Worm (Caenorhabditis elegans): Measurements from ENCODE around the gene C05B5.16.

DNA sequence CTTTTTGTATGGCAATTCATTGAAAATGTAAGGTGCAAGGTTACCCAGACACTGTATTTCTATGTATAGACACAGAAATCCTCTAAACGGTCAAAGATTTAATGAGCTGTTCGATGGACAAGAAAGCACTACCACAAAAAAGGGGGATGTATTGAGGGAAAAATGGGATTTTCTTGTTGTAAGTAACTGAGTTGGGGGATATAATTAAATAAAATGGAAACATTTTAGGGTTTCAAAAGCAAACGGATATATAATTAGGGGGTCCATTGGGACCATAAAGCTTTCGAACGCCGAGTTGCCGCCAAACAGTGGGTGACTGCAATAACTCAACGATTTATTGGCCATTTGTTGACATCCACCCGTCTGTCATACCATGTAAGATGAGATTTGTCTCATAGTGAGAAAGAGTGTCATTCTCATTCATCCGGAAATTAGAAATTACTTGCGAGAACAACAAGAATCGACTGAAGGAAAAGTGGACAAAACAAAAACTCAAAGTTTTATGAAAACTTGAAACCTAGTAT lies 30.1 kb upstream of the C05B5.16 start:
- TF ChIP-seq him-1 (tag; optimal IDR thresholded peaks at IDR 0.05) (no peak), dao-5 (tag; optimal IDR thresholded peaks at IDR 0.05) (no peak), W03F9.2 (tag; optimal IDR thresholded peaks at IDR 0.05) (no peak)

Data from whole organism, L4/young adult.